Fruit fly (Drosophila melanogaster) Kc167 (cell line): ENCODE measurements around the gene CG12010.

ENCODE experiments used
- Myc ChIP-seq: fragments of >200 bp; optimal IDR thresholded peaks from 2 replicates; lab custom pipeline; 2017; ENCODE audit warnings: missing external identifiers
- insv ChIP-seq: fragments of >200 bp; optimal IDR thresholded peaks from 3 replicates; lab custom pipeline; 2018; ENCODE audit warnings: missing external identifiers
- psq ChIP-seq: fragments of >200 bp; optimal IDR thresholded peaks from 2 replicates; lab custom pipeline; 2017; ENCODE audit warnings: missing external identifiers
- ttk ChIP-seq: sonication (Bioruptor generic); optimal IDR thresholded peaks from 2 replicates; lab custom pipeline; 2017; ENCODE audit warnings: missing external identifiers

dm6 chr3L:3334784-3335183, 39.3 kb upstream of the CG12010 start, which contains the start of gene CG14969:
- no peak for TF ChIP-seq psq (lab: Kevin White, UChicago)
- TF ChIP-seq insv (lab: Kevin White, UChicago): no peak
- no peak for TF ChIP-seq ttk (lab: Kevin White, UChicago)
- TF ChIP-seq Myc (lab: Kevin White, UChicago): no peak
